Fruit fly (Drosophila melanogaster) whole organism, embryonic: ENCODE measurements around the gene Bap111.

Experiments used
- Aef1 ChIP-seq: fragments of 200-800 bp; sonication (Bioruptor generic); IDR thresholded peaks from 3 replicates; pipeline ENCODE4 v1.3.6; 2022; ENCODE audit warnings: missing biosample characterization, missing genetic modification characterization
- CG10431 ChIP-seq: fragments of 200-800 bp; sonication (Bioruptor generic); optimal IDR thresholded peaks from 3 replicates; lab custom pipeline; 2018; ENCODE audit warnings: missing biosample characterization, mild to moderate bottlenecking, missing genetic modification characterization
- CG10543 ChIP-seq: fragments of 200-800 bp; sonication (Bioruptor generic); optimal IDR thresholded peaks from 3 replicates; lab custom pipeline; 2017; ENCODE audit warnings: missing biosample characterization, mild to moderate bottlenecking, missing genetic modification characterization, moderate library complexity
- CG10959 ChIP-seq: fragments of 200-800 bp; sonication (Bioruptor generic); IDR thresholded peaks from 2 replicates; pipeline ENCODE4 v1.3.6; 2022; ENCODE audit warnings: missing biosample characterization, missing genetic modification characterization
- CG12942 ChIP-seq: fragments of 200-800 bp; sonication (Bioruptor generic); optimal IDR thresholded peaks from 3 replicates; lab custom pipeline; 2016; ENCODE audit warnings: missing biosample characterization, missing genetic modification characterization
- CG13123 ChIP-seq: fragments of 200-800 bp; sonication (Bioruptor generic); optimal IDR thresholded peaks from 2 replicates; lab custom pipeline; 2016; ENCODE audit warnings: missing biosample characterization, missing genetic modification characterization
- CG1647 ChIP-seq: fragments of 200-800 bp; sonication (Bioruptor generic); optimal IDR thresholded peaks from 3 replicates; lab custom pipeline; 2016; ENCODE audit warnings: missing biosample characterization, missing genetic modification characterization
- CG17612 ChIP-seq: fragments of 200-800 bp; sonication (Bioruptor generic); IDR thresholded peaks from 2 replicates; pipeline ENCODE4 v1.3.6; 2022; ENCODE audit warnings: missing biosample characterization, missing genetic modification characterization
- CG17802 ChIP-seq: fragments of 200-800 bp; sonication (Bioruptor generic); optimal IDR thresholded peaks from 2 replicates; lab custom pipeline; 2018; ENCODE audit warnings: missing biosample characterization, mild to moderate bottlenecking, missing genetic modification characterization, moderate library complexity
- CG2678 ChIP-seq: fragments of 200-800 bp; sonication (Bioruptor generic); optimal IDR thresholded peaks from 3 replicates; lab custom pipeline; 2019; ENCODE audit warnings: missing biosample characterization, mild to moderate bottlenecking, missing genetic modification characterization, moderate library complexity
- CG31441 ChIP-seq: fragments of 200-800 bp; sonication (Bioruptor generic); IDR thresholded peaks from 2 replicates; pipeline ENCODE4 v1.3.6; 2022; ENCODE audit warnings: missing biosample characterization, missing genetic modification characterization
- CG33213 ChIP-seq: fragments of 200-800 bp; sonication (Bioruptor generic); optimal IDR thresholded peaks from 3 replicates; lab custom pipeline; 2016; ENCODE audit warnings: missing biosample characterization, missing genetic modification characterization
- CG3838 ChIP-seq: fragments of 200-800 bp; sonication (Bioruptor generic); optimal IDR thresholded peaks from 3 replicates; lab custom pipeline; 2016; ENCODE audit warnings: missing biosample characterization, missing genetic modification characterization
- CG7745 ChIP-seq: fragments of 200-800 bp; sonication (Bioruptor generic); optimal IDR thresholded peaks from 2 replicates; lab custom pipeline; 2018; ENCODE audit warnings: missing biosample characterization, mild to moderate bottlenecking, missing genetic modification characterization, moderate library complexity
- CG8089 ChIP-seq: fragments of 200-800 bp; sonication (Bioruptor generic); optimal IDR thresholded peaks from 3 replicates; lab custom pipeline; 2016; ENCODE audit warnings: missing biosample characterization, missing genetic modification characterization
- CG8281 ChIP-seq: fragments of 200-800 bp; sonication (Bioruptor generic); optimal IDR thresholded peaks from 2 replicates; lab custom pipeline; 2018; ENCODE audit warnings: missing biosample characterization, mild to moderate bottlenecking, missing genetic modification characterization, moderate library complexity
- CG8924 ChIP-seq: fragments of 200-800 bp; optimal IDR thresholded peaks from 3 replicates; lab custom pipeline; 2019; ENCODE audit warnings: missing biosample characterization, mild to moderate bottlenecking, missing genetic modification characterization, moderate library complexity
- CG9876 ChIP-seq: fragments of 200-800 bp; sonication (Bioruptor generic); optimal IDR thresholded peaks from 2 replicates; lab custom pipeline; 2016; ENCODE audit warnings: missing biosample characterization, missing genetic modification characterization
- CG9932 ChIP-seq: fragments of 200-800 bp; sonication (Bioruptor generic); IDR thresholded peaks from 2 replicates; pipeline ENCODE4 v1.3.6; 2022; ENCODE audit warnings: missing biosample characterization, missing genetic modification characterization
- Ets65A ChIP-seq: fragments of 200-800 bp; sonication (Bioruptor generic); peaks from one replicate; lab custom pipeline; 2016; ENCODE audit warnings: missing biosample characterization, missing genetic modification characterization
- Fer3 ChIP-seq: fragments of 200-800 bp; sonication (Bioruptor generic); optimal IDR thresholded peaks from 2 replicates; lab custom pipeline; 2018; ENCODE audit warnings: missing biosample characterization, mild to moderate bottlenecking, missing genetic modification characterization, moderate library complexity
- Hsf ChIP-seq: fragments of 200-800 bp; sonication (Bioruptor generic); optimal IDR thresholded peaks from 3 replicates; lab custom pipeline; 2016; ENCODE audit warnings: missing biosample characterization, missing genetic modification characterization
- Kr ChIP-seq: fragments of 200-800 bp; sonication (Bioruptor generic); optimal IDR thresholded peaks from 2 replicates; lab custom pipeline; 2017; ENCODE audit warnings: missing biosample characterization, mild to moderate bottlenecking, missing genetic modification characterization
- Meics ChIP-seq: fragments of 200-800 bp; sonication (Bioruptor generic); optimal IDR thresholded peaks from 2 replicates; lab custom pipeline; 2017; ENCODE audit warnings: missing biosample characterization, mild to moderate bottlenecking, missing genetic modification characterization
- Mes4 ChIP-seq: fragments of 200-800 bp; sonication (Bioruptor generic); optimal IDR thresholded peaks from 2 replicates; lab custom pipeline; 2016; ENCODE audit warnings: missing biosample characterization, missing genetic modification characterization
- Sry-β ChIP-seq: fragments of 200-800 bp; sonication (Bioruptor generic); optimal IDR thresholded peaks from 2 replicates; lab custom pipeline; 2018; ENCODE audit warnings: missing biosample characterization, mild to moderate bottlenecking, missing genetic modification characterization, moderate library complexity
- Stat92E ChIP-seq, 3 experiments: fragments of >200 bp in 2 of 3; fragments of 200-800 bp in 1 of 3; sonication (Bioruptor generic) in 1 of 3; optimal IDR thresholded peaks; 2 replicates each; lab custom pipeline; 2017 to 2019; ENCODE audit warnings: missing biosample characterization in 3 of 3, missing genetic modification characterization in 3 of 3, mild to moderate bottlenecking in 1 of 3, moderate library complexity in 1 of 3
- Taf1 ChIP-seq: fragments of 200-800 bp; sonication (Bioruptor generic); IDR thresholded peaks from 2 replicates; pipeline ENCODE4 v1.3.6; 2022; ENCODE audit warnings: missing biosample characterization, missing genetic modification characterization
- Trl ChIP-seq, 3 experiments: fragments of >200 bp in 2 of 3; fragments of 200-800 bp in 1 of 3; sonication (Bioruptor generic) in 1 of 3; optimal IDR thresholded peaks; 2 replicates in 1 of 3; 3 replicates in 2 of 3; lab custom pipeline; 2016 to 2017; ENCODE audit warnings: missing biosample characterization in 1 of 3, missing genetic modification characterization in 1 of 3
- ac ChIP-seq: fragments of 200-800 bp; sonication (Bioruptor generic); optimal IDR thresholded peaks from 3 replicates; lab custom pipeline; 2017; ENCODE audit warnings: missing biosample characterization, mild to moderate bottlenecking, missing genetic modification characterization
- crc ChIP-seq: fragments of 200-800 bp; sonication (Bioruptor generic); optimal IDR thresholded peaks from 2 replicates; lab custom pipeline; 2016; ENCODE audit warnings: missing biosample characterization, missing genetic modification characterization
- cwo ChIP-seq: fragments of 200-800 bp; sonication (Bioruptor generic); optimal IDR thresholded peaks from 3 replicates; lab custom pipeline; 2017; ENCODE audit warnings: missing biosample characterization, missing genetic modification characterization, mild to moderate bottlenecking, moderate library complexity, missing genetic modification reagents
- disco-r ChIP-seq: fragments of 200-800 bp; sonication (Bioruptor generic); optimal IDR thresholded peaks from 2 replicates; lab custom pipeline; 2016; ENCODE audit warnings: missing biosample characterization, missing genetic modification characterization
- dmrt11E ChIP-seq: fragments of 200-800 bp; sonication (Bioruptor generic); optimal IDR thresholded peaks from 3 replicates; lab custom pipeline; 2018; ENCODE audit warnings: missing biosample characterization, mild to moderate bottlenecking, missing genetic modification characterization, moderate library complexity
- esg ChIP-seq: fragments of 200-800 bp; sonication (Bioruptor generic); conservative IDR thresholded peaks from 2 replicates; pipeline ENCODE4 v1.3.6; 2022; ENCODE audit warnings: missing biosample characterization, missing genetic modification characterization
- her ChIP-seq: fragments of 200-800 bp; sonication (Bioruptor generic); optimal IDR thresholded peaks from 2 replicates; lab custom pipeline; 2016; ENCODE audit warnings: missing biosample characterization, missing genetic modification characterization
- ind ChIP-seq: fragments of 200-800 bp; sonication (Bioruptor generic); optimal IDR thresholded peaks from 3 replicates; lab custom pipeline; 2016; ENCODE audit warnings: missing biosample characterization, missing genetic modification characterization
- jing ChIP-seq: fragments of 200-800 bp; sonication (Bioruptor generic); optimal IDR thresholded peaks from 2 replicates; lab custom pipeline; 2018; ENCODE audit warnings: missing biosample characterization, mild to moderate bottlenecking, missing genetic modification characterization
- lola ChIP-seq, 3 experiments: fragments of >200 bp in 2 of 3; fragments of 200-800 bp in 1 of 3; sonication (Bioruptor generic) in 1 of 3; optimal IDR thresholded peaks; 2 replicates each; lab custom pipeline; 2017 to 2019; ENCODE audit warnings: missing biosample characterization in 3 of 3, missing genetic modification characterization in 3 of 3, mild to moderate bottlenecking in 1 of 3, moderate library complexity in 1 of 3
- mirr ChIP-seq: fragments of 200-800 bp; sonication (Bioruptor generic); optimal IDR thresholded peaks from 3 replicates; lab custom pipeline; 2018; ENCODE audit warnings: missing biosample characterization, mild to moderate bottlenecking, missing genetic modification characterization
- nmo ChIP-seq: fragments of 200-800 bp; sonication (Bioruptor generic); optimal IDR thresholded peaks from 2 replicates; lab custom pipeline; 2018; ENCODE audit warnings: missing biosample characterization, mild to moderate bottlenecking, missing genetic modification characterization, moderate library complexity
- pfk ChIP-seq: fragments of 200-800 bp; sonication (Bioruptor generic); optimal IDR thresholded peaks from 2 replicates; lab custom pipeline; 2018; ENCODE audit warnings: missing biosample characterization, mild to moderate bottlenecking, missing genetic modification characterization, moderate library complexity
- pho ChIP-seq: fragments of 200-800 bp; sonication (Bioruptor generic); optimal IDR thresholded peaks from 2 replicates; lab custom pipeline; 2016; ENCODE audit warnings: missing biosample characterization, missing genetic modification characterization
- phol ChIP-seq: fragments of 200-800 bp; sonication (Bioruptor generic); optimal IDR thresholded peaks from 3 replicates; lab custom pipeline; 2018; ENCODE audit warnings: missing biosample characterization, mild to moderate bottlenecking, missing genetic modification characterization, moderate library complexity
- seq ChIP-seq: fragments of 200-800 bp; sonication (Bioruptor generic); IDR thresholded peaks from 2 replicates; pipeline ENCODE4 v1.3.6; 2022; ENCODE audit warnings: missing biosample characterization, missing genetic modification characterization
- shn ChIP-seq: fragments of 200-800 bp; sonication (Bioruptor generic); optimal IDR thresholded peaks from 3 replicates; lab custom pipeline; 2016; ENCODE audit warnings: missing biosample characterization, missing genetic modification characterization
- sisA ChIP-seq: fragments of 200-800 bp; sonication (Bioruptor generic); IDR thresholded peaks from 2 replicates; pipeline ENCODE4 v1.3.6; 2022; ENCODE audit warnings: missing biosample characterization, missing genetic modification characterization
- stc ChIP-seq: fragments of 200-800 bp; sonication (Bioruptor generic); IDR thresholded peaks from 2 replicates; pipeline ENCODE4 v1.3.6; 2022; ENCODE audit warnings: missing biosample characterization, missing genetic modification characterization
- stwl ChIP-seq: fragments of 200-800 bp; sonication (Bioruptor generic); optimal IDR thresholded peaks from 3 replicates; lab custom pipeline; 2018; ENCODE audit warnings: missing biosample characterization, mild to moderate bottlenecking, missing genetic modification characterization, moderate library complexity
- tup ChIP-seq: fragments of 200-800 bp; sonication (Bioruptor generic); optimal IDR thresholded peaks from 2 replicates; lab custom pipeline; 2016; ENCODE audit warnings: missing biosample characterization, mild to moderate bottlenecking, missing genetic modification characterization, moderate library complexity
- zf30C ChIP-seq: fragments of 200-800 bp; sonication (Bioruptor generic); optimal IDR thresholded peaks from 3 replicates; lab custom pipeline; 2018; ENCODE audit warnings: missing biosample characterization, mild to moderate bottlenecking, missing genetic modification characterization

Bap111 gene

DNA sequence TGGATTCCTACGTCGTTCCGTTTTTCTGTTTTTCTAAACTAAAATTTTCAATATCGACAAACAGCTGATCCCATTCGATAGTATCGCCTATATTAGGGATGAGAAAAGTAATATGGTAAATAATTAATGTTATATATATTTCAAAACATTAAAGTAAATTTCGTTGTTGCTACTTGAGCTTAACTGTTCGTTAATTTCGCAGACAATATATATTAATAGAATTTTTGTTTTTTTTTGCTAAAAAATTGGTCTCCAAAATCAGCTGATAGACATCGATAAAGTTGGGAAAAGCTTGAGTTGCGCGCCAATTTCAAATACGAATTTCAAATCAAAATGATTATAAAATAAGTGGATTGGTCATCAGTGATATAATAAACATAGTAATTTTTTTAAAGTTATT lies 47.3 kb downstream of the Bap111 start, which contains the start of gene CG12118 (continued):
- TF ChIP-seq CG33213 (GFP tag; lab: Kevin White, UChicago): no peak
- TF ChIP-seq CG10431 (GFP tag; lab: Kevin White, UChicago): no peak
- no peak for TF ChIP-seq Stat92E (GFP tag; optimal IDR thresholded peaks at IDR 0.05; lab: Kevin White, UChicago)
- no peak for TF ChIP-seq CG7745 (tag; lab: Kevin White, UChicago)
- peak; percentile 50 for TF ChIP-seq CG10543 (GFP tag; lab: Kevin White, UChicago)
- TF ChIP-seq tup (GFP tag; lab: Kevin White, UChicago): peak; percentile 34
- peak; percentile 70 for TF ChIP-seq esg (GFP tag; lab: Robert Waterston, UW)
- peak; percentile 80 for TF ChIP-seq dmrt11E (tag; lab: Kevin White, UChicago)
- TF ChIP-seq Sry-β (GFP tag; lab: Kevin White, UChicago): no peak
- peak; percentile 56 for TF ChIP-seq pho (GFP tag; lab: Kevin White, UChicago)
- TF ChIP-seq Ets65A (GFP tag; lab: Kevin White, UChicago): peak; percentile 18
- peak; percentile 72 for TF ChIP-seq CG31441 (GFP tag; lab: Robert Waterston, UW)
- no peak for TF ChIP-seq Trl (optimal IDR thresholded peaks at IDR 0.05; lab: Kevin White, UChicago)
- TF ChIP-seq Trl (GFP tag; optimal IDR thresholded peaks at IDR 0.05; lab: Kevin White, UChicago): peak; percentile 55
- TF ChIP-seq phol (tag; lab: Kevin White, UChicago): peak; percentile 81
- TF ChIP-seq CG17802 (tag; lab: Kevin White, UChicago): peak; percentile 25
- TF ChIP-seq CG1647: no peak
- TF ChIP-seq CG9876 (GFP tag; lab: Kevin White, UChicago): no peak
- peak; percentile 75 for TF ChIP-seq Fer3 (tag; lab: Kevin White, UChicago)
- peak; percentile 89 for TF ChIP-seq CG9932 (GFP tag; lab: Robert Waterston, UW)
- TF ChIP-seq CG8089: no peak
- TF ChIP-seq stc (GFP tag; lab: Robert Waterston, UW): peak; percentile 66; the same call in 1 of the 2 replicates
- peak; percentile 81 for TF ChIP-seq CG12942 (GFP tag; lab: Kevin White, UChicago)
- TF ChIP-seq stwl (tag; lab: Kevin White, UChicago): peak; percentile 35
- TF ChIP-seq CG17612 (GFP tag; lab: Robert Waterston, UW): peak; percentile 65
- peak; percentile 63 for TF ChIP-seq CG8924 (tag; lab: Kevin White, UChicago)
- TF ChIP-seq ac: no peak
- TF ChIP-seq zf30C: no peak
- no peak for TF ChIP-seq her (GFP tag; lab: Kevin White, UChicago)
- TF ChIP-seq crc (GFP tag; lab: Kevin White, UChicago): no peak
- TF ChIP-seq Hsf: peak; percentile 71
- TF ChIP-seq disco-r (GFP tag; lab: Kevin White, UChicago): no peak
- TF ChIP-seq lola (GFP tag; optimal IDR thresholded peaks at IDR 0.05; lab: Kevin White, UChicago): peak in 1 of 3 experiments; percentile 75
- TF ChIP-seq Aef1 (GFP tag; lab: Robert Waterston, UW): peak; percentile 75
- no peak for TF ChIP-seq pfk (GFP tag; lab: Kevin White, UChicago)
- TF ChIP-seq CG13123 (GFP tag; lab: Kevin White, UChicago): peak; percentile 75
- TF ChIP-seq jing (GFP tag; lab: Kevin White, UChicago): no peak
- TF ChIP-seq shn (GFP tag; lab: Kevin White, UChicago): no peak
- TF ChIP-seq CG2678 (tag; lab: Kevin White, UChicago): peak; percentile 81
- no peak for TF ChIP-seq Mes4 (GFP tag; lab: Kevin White, UChicago)
- TF ChIP-seq Kr (GFP tag; lab: Kevin White, UChicago): no peak
- peak; percentile 80 for TF ChIP-seq ind (GFP tag; lab: Kevin White, UChicago)
- no peak for TF ChIP-seq mirr (GFP tag; lab: Kevin White, UChicago)
- peak; percentile 38 for TF ChIP-seq CG3838 (GFP tag; lab: Kevin White, UChicago)
- peak; percentile 2 for TF ChIP-seq CG8281
- TF ChIP-seq Taf1 (GFP tag; lab: Robert Waterston, UW): no peak
- peak; percentile 85 for TF ChIP-seq nmo (GFP tag; lab: Kevin White, UChicago)
- TF ChIP-seq Meics: peak; percentile 73
- peak; percentile 73 for TF ChIP-seq seq (GFP tag; lab: Robert Waterston, UW)
- TF ChIP-seq cwo (GFP tag; lab: Kevin White, UChicago): peak; percentile 49
- peak; percentile 70 for TF ChIP-seq sisA (GFP tag; lab: Robert Waterston, UW)
- TF ChIP-seq CG10959 (GFP tag; lab: Robert Waterston, UW): peak; percentile 63
